Worm (Caenorhabditis elegans) whole organism, L1 larva: ENCODE results near the gene cul-6.
A peak's percentile ranks its signal among the peaks of the same experiment; 100 is the strongest.

Experiments
- Y116A8C.19 ChIP-seq: sonication (generic microtip); optimal IDR thresholded peaks from 2 replicates; lab custom pipeline; 2016; ENCODE audit warnings: missing compliant biosample characterization, missing genetic modification characterization, borderline replicate concordance
- aha-1 ChIP-seq: fragments of 150-350 bp; optimal IDR thresholded peaks from 2 replicates; lab custom pipeline; 2014; ENCODE audit warnings: missing biosample characterization, missing genetic modification characterization
- alr-1 ChIP-seq: fragments of 200-800 bp; sonication (Bioruptor generic); optimal IDR thresholded peaks from 2 replicates; lab custom pipeline; 2018; ENCODE audit warnings: borderline replicate concordance, mild to moderate bottlenecking, missing genetic modification characterization, missing compliant biosample characterization
- aly-2 ChIP-seq: fragments of 150-350 bp; optimal IDR thresholded peaks from 2 replicates; lab custom pipeline; 2014; ENCODE audit warnings: missing biosample characterization, missing genetic modification characterization
- ama-1 ChIP-seq: fragments of 150-350 bp; optimal IDR thresholded peaks from 2 replicates; lab custom pipeline; 2014
- ceh-63 ChIP-seq: fragments of 200-800 bp; sonication (Bioruptor generic); optimal IDR thresholded peaks from 2 replicates; lab custom pipeline; 2018; ENCODE audit warnings: mild to moderate bottlenecking, missing genetic modification characterization, missing compliant biosample characterization
- ceh-82 ChIP-seq, 3 experiments: fragments of 150-350 bp in 1 of 3; sonication (generic microtip) in 2 of 3; optimal IDR thresholded peaks; 2 replicates each; lab custom pipeline; 2014 to 2017; ENCODE audit warnings: missing biosample characterization in 3 of 3, missing genetic modification characterization in 3 of 3
- ceh-88 ChIP-seq: fragments of 200-800 bp; sonication (Bioruptor generic); IDR thresholded peaks from 2 replicates; pipeline ENCODE4 v1.3.6; 2022; ENCODE audit warnings: missing genetic modification characterization, missing compliant biosample characterization
- ceh-90 ChIP-seq: sonication (generic microtip); optimal IDR thresholded peaks from 2 replicates; lab custom pipeline; 2016; ENCODE audit warnings: missing genetic modification characterization, missing compliant biosample characterization
- ces-1 ChIP-seq: fragments of 150-350 bp; optimal IDR thresholded peaks from 2 replicates; lab custom pipeline; 2014; ENCODE audit warnings: missing biosample characterization, missing genetic modification reagents, missing genetic modification characterization
- efl-3 ChIP-seq: fragments of 200-800 bp; sonication (Bioruptor generic); optimal IDR thresholded peaks from 2 replicates; lab custom pipeline; 2018; ENCODE audit warnings: mild to moderate bottlenecking, missing genetic modification characterization, missing compliant biosample characterization
- egl-13 ChIP-seq: sonication (generic microtip); optimal IDR thresholded peaks from 2 replicates; lab custom pipeline; 2016; ENCODE audit warnings: missing genotype, missing genetic modification reagents, missing genetic modification characterization, missing compliant biosample characterization
- egl-27 ChIP-seq, 2 experiments: fragments of 150-350 bp in 1 of 2; sonication (generic microtip); optimal IDR thresholded peaks; 3 replicates each; lab custom pipeline; 2017 to 2018; ENCODE audit warnings: missing biosample characterization in 2 of 2, missing genetic modification characterization in 2 of 2, missing genetic modification reagents in 2 of 2
- elt-2 ChIP-seq: sonication (generic microtip); optimal IDR thresholded peaks from 2 replicates; lab custom pipeline; 2016; ENCODE audit warnings: missing genetic modification characterization, mild to moderate bottlenecking, inconsistent platforms, missing compliant biosample characterization, missing genetic modification reagents
- ets-5 ChIP-seq: fragments of 200-800 bp; sonication (Bioruptor generic); IDR thresholded peaks from 2 replicates; pipeline ENCODE4 v1.3.6; 2022; ENCODE audit warnings: missing genetic modification characterization, missing compliant biosample characterization
- fkh-10 ChIP-seq: sonication (generic microtip); optimal IDR thresholded peaks from 2 replicates; lab custom pipeline; 2017; ENCODE audit warnings: missing biosample characterization, missing genetic modification reagents, missing genetic modification characterization
- fkh-4 ChIP-seq: sonication (generic microtip); optimal IDR thresholded peaks from 2 replicates; lab custom pipeline; 2016; ENCODE audit warnings: missing compliant biosample characterization, missing genetic modification characterization, borderline replicate concordance
- fkh-8 ChIP-seq: sonication (generic microtip); optimal IDR thresholded peaks from 2 replicates; lab custom pipeline; 2016; ENCODE audit warnings: mild to moderate bottlenecking, missing genetic modification characterization, missing compliant biosample characterization
- fos-1 ChIP-seq: fragments of 150-350 bp; optimal IDR thresholded peaks from 2 replicates; lab custom pipeline; 2014; ENCODE audit warnings: missing biosample characterization, missing genetic modification characterization
- hlh-17 ChIP-seq: fragments of 200-800 bp; sonication (Bioruptor generic); optimal IDR thresholded peaks from 2 replicates; lab custom pipeline; 2018; ENCODE audit warnings: missing genetic modification characterization, mild to moderate bottlenecking, missing compliant biosample characterization, moderate library complexity, borderline replicate concordance
- hpl-2 ChIP-seq: fragments of 150-350 bp; optimal IDR thresholded peaks from 2 replicates; lab custom pipeline; 2014; ENCODE audit warnings: missing biosample characterization, missing genetic modification reagents, missing genetic modification characterization
- irx-1 ChIP-seq: sonication (generic microtip); optimal IDR thresholded peaks from 2 replicates; lab custom pipeline; 2016; ENCODE audit warnings: missing genetic modification characterization, missing compliant biosample characterization
- isw-1 ChIP-seq: fragments of 200-800 bp; sonication (Bioruptor generic); IDR thresholded peaks from 2 replicates; pipeline ENCODE4 v1.3.6; 2022; ENCODE audit warnings: missing genetic modification characterization, missing compliant biosample characterization
- lin-15B ChIP-seq: fragments of 150-350 bp; sonication (generic microtip); optimal IDR thresholded peaks from 3 replicates; lab custom pipeline; 2014; ENCODE audit warnings: missing biosample characterization, missing genetic modification characterization
- lin-35 ChIP-seq, 2 experiments: fragments of 150-350 bp; optimal IDR thresholded peaks; 2 replicates each; lab custom pipeline; 2014; ENCODE audit warnings: missing biosample characterization in 2 of 2, missing genetic modification characterization in 2 of 2, missing genetic modification reagents in 2 of 2
- lin-39 ChIP-seq: fragments of 150-350 bp; optimal IDR thresholded peaks from 2 replicates; lab custom pipeline; 2014; ENCODE audit warnings: missing biosample characterization, missing genetic modification reagents, missing genetic modification characterization
- lsy-2 ChIP-seq, 2 experiments: fragments of 150-350 bp; optimal IDR thresholded peaks; 2 replicates each; lab custom pipeline; 2014; ENCODE audit warnings: missing biosample characterization in 2 of 2, missing genetic modification characterization in 2 of 2
- mab-9 ChIP-seq: fragments of 200-800 bp; sonication (Bioruptor generic); IDR thresholded peaks from 2 replicates; pipeline ENCODE4 v1.3.6; 2022; ENCODE audit warnings: missing genetic modification reagents, missing genetic modification characterization, missing compliant biosample characterization
- mdl-1 ChIP-seq, 2 experiments: fragments of 150-350 bp; optimal IDR thresholded peaks; 2 replicates each; lab custom pipeline; 2014 to 2017; ENCODE audit warnings: missing biosample characterization in 2 of 2, missing genetic modification characterization in 2 of 2, inconsistent platforms in 1 of 2
- nhr-28 ChIP-seq: fragments of 150-350 bp; optimal IDR thresholded peaks from 2 replicates; lab custom pipeline; 2014; ENCODE audit warnings: missing biosample characterization, missing genetic modification characterization
- nhr-47 ChIP-seq: sonication (generic microtip); optimal IDR thresholded peaks from 2 replicates; lab custom pipeline; 2016; ENCODE audit warnings: mild to moderate bottlenecking, missing genetic modification characterization, moderate library complexity, missing compliant biosample characterization
- nhr-71 ChIP-seq: sonication (generic microtip); optimal IDR thresholded peaks from 2 replicates; lab custom pipeline; 2016; ENCODE audit warnings: mild to moderate bottlenecking, missing genetic modification characterization, moderate library complexity, missing compliant biosample characterization
- nhr-77 ChIP-seq: fragments of 150-350 bp; optimal IDR thresholded peaks from 2 replicates; lab custom pipeline; 2014; ENCODE audit warnings: missing biosample characterization, missing genetic modification characterization
- nhr-84 ChIP-seq: sonication (generic microtip); optimal IDR thresholded peaks from 2 replicates; lab custom pipeline; 2017; ENCODE audit warnings: missing biosample characterization, missing genetic modification characterization
- nhr-85 ChIP-seq: sonication (generic microtip); peaks from one replicate; lab custom pipeline; 2016; ENCODE audit warnings: missing genetic modification characterization, inconsistent platforms, missing compliant biosample characterization
- nhr-90 ChIP-seq: sonication (generic microtip); optimal IDR thresholded peaks from 2 replicates; lab custom pipeline; 2016; ENCODE audit warnings: mild to moderate bottlenecking, missing genetic modification characterization, missing compliant biosample characterization; ENCODE audit not compliant: poor library complexity
- pax-3 ChIP-seq: fragments of 200-800 bp; sonication (Bioruptor generic); optimal IDR thresholded peaks from 2 replicates; lab custom pipeline; 2018; ENCODE audit warnings: mild to moderate bottlenecking, missing genetic modification characterization, moderate library complexity, missing compliant biosample characterization
- skn-1 ChIP-seq: fragments of 150-350 bp; optimal IDR thresholded peaks from 2 replicates; lab custom pipeline; 2014; ENCODE audit warnings: missing biosample characterization, missing genetic modification characterization
- snpc-4 ChIP-seq: fragments of 150-350 bp; optimal IDR thresholded peaks from 2 replicates; lab custom pipeline; 2014; ENCODE audit warnings: missing biosample characterization, missing genetic modification characterization
- snu-23 ChIP-seq: sonication (generic microtip); optimal IDR thresholded peaks from 2 replicates; lab custom pipeline; 2016; ENCODE audit warnings: missing genetic modification characterization, missing compliant biosample characterization
- sox-4 ChIP-seq: sonication (generic microtip); optimal IDR thresholded peaks from 2 replicates; lab custom pipeline; 2016; ENCODE audit warnings: missing genetic modification characterization, missing compliant biosample characterization
- sup-37 ChIP-seq: fragments of 200-800 bp; sonication (Bioruptor generic); optimal IDR thresholded peaks from 2 replicates; lab custom pipeline; 2018; ENCODE audit warnings: mild to moderate bottlenecking, missing genetic modification characterization, missing compliant biosample characterization
- swsn-7 ChIP-seq: sonication (generic microtip); optimal IDR thresholded peaks from 2 replicates; lab custom pipeline; 2016; ENCODE audit warnings: missing genetic modification characterization, missing compliant biosample characterization
- tbx-2 ChIP-seq: sonication (generic microtip); optimal IDR thresholded peaks from 2 replicates; lab custom pipeline; 2016; ENCODE audit warnings: missing genetic modification characterization, missing compliant biosample characterization
- tlp-1 ChIP-seq: fragments of 150-350 bp; optimal IDR thresholded peaks from 2 replicates; lab custom pipeline; 2014; ENCODE audit warnings: missing biosample characterization, missing genetic modification characterization
- unc-62 ChIP-seq: fragments of 150-350 bp; optimal IDR thresholded peaks from 2 replicates; lab custom pipeline; 2014; ENCODE audit warnings: missing biosample characterization, missing genetic modification reagents, missing genetic modification characterization
- unc-98 ChIP-seq: fragments of 200-800 bp; sonication (Bioruptor generic); IDR thresholded peaks from 2 replicates; pipeline ENCODE4 v1.3.6; 2022; ENCODE audit warnings: missing genetic modification characterization, missing compliant biosample characterization
- vab-15 ChIP-seq: sonication (generic microtip); optimal IDR thresholded peaks from 2 replicates; lab custom pipeline; 2017; ENCODE audit warnings: missing genotype, mild to moderate bottlenecking, missing genetic modification characterization, missing compliant biosample characterization
- zag-1 ChIP-seq: fragments of 150-350 bp; optimal IDR thresholded peaks from 2 replicates; lab custom pipeline; 2014; ENCODE audit warnings: missing biosample characterization, missing genetic modification characterization
- ztf-11 ChIP-seq, 2 experiments: sonication (generic microtip); optimal IDR thresholded peaks; 2 replicates each; lab custom pipeline; 2016 to 2017; ENCODE audit warnings: missing genetic modification characterization in 2 of 2, missing biosample characterization in 1 of 2, missing compliant biosample characterization in 1 of 2
- ztf-4 ChIP-seq: fragments of 150-350 bp; optimal IDR thresholded peaks from 2 replicates; lab custom pipeline; 2014; ENCODE audit warnings: missing biosample characterization, missing genetic modification characterization

cul-6 gene

ce11 chrIV:12560568-12560967 lies 29.7 kb downstream of the cul-6 start, which contains the start of gene snb-7:
TSS of gene snb-7 (plus strand) at chrIV:12560868.
- no peak for TF ChIP-seq fkh-8
- TF ChIP-seq ceh-90, result no peak

ce11 chrIV:12558925-12559450 lies 31.3 kb downstream of the cul-6 start, which contains the start of the genes ZK795.2 and ZK795.3:
TSS of gene ZK795.2 (minus strand) at chrIV:12558975.
TSS of gene ZK795.3 (plus strand) at chrIV:12559365.
- TF ChIP-seq tbx-2 (tag; lab: Kevin White, UChicago) (peak; percentile 62), tlp-1 (tag; lab: Kevin White, UChicago) (no peak), snu-23 (peak; percentile 75), egl-27 (tag; optimal IDR thresholded peaks at IDR 0.05; lab: Kevin White, UChicago) (no peak), ceh-63 (GFP tag; lab: Kevin White, UChicago) (no peak), aly-2 (peak; percentile 55), aha-1 (no peak), nhr-77 (tag; lab: Kevin White, UChicago) (peak; percentile 18), mab-9 (GFP tag; lab: Robert Waterston, UW) (no peak), nhr-84 (no peak), ets-5 (no peak), skn-1 (tag; lab: Kevin White, UChicago) (peak; percentile 78), hlh-17 (GFP tag; lab: Kevin White, UChicago) (no peak), Y116A8C.19 (tag; lab: Kevin White, UChicago) (no peak), hpl-2 (GFP tag; lab: Kevin White, UChicago) (no peak), fkh-8 (no peak), nhr-90 (tag; lab: Kevin White, UChicago) (peak; percentile 70), ztf-4 (no peak), nhr-28 (tag; lab: Kevin White, UChicago) (no peak), unc-98 (GFP tag; lab: Robert Waterston, UW) (no peak), efl-3 (no peak), fos-1 (tag; lab: Kevin White, UChicago) (peak; percentile 48), snpc-4 (tag; lab: Kevin White, UChicago) (peak; percentile 30), sox-4 (tag; lab: Kevin White, UChicago) (no peak), alr-1 (tag; lab: Kevin White, UChicago) (no peak), mdl-1 (tag; optimal IDR thresholded peaks at IDR 0.05; lab: Kevin White, UChicago) (peak in 1 of 2 experiments; percentile 47), zag-1 (tag; lab: Kevin White, UChicago) (no peak), fkh-10 (GFP tag; lab: Kevin White, UChicago) (no peak), lin-15B (tag; lab: Kevin White, UChicago) (no peak), ztf-11 (tag; optimal IDR thresholded peaks at IDR 0.05; lab: Kevin White, UChicago) (no peak), unc-62 (GFP tag; lab: Kevin White, UChicago) (no peak), egl-13 (tag; lab: Kevin White, UChicago) (peak; percentile 10), lin-39 (tag; lab: Kevin White, UChicago) (peak; percentile 78), vab-15 (no peak), lsy-2 (tag; optimal IDR thresholded peaks at IDR 0.05; lab: Kevin White, UChicago) (peak; percentile 86 to 87), elt-2 (tag; lab: Kevin White, UChicago) (no peak), sup-37 (GFP tag; lab: Kevin White, UChicago) (no peak), swsn-7 (tag; lab: Kevin White, UChicago) (peak; percentile 72), ceh-90 (peak; percentile 47), isw-1 (GFP tag; lab: Robert Waterston, UW) (peak; percentile 47), lin-35 (GFP tag; optimal IDR thresholded peaks at IDR 0.05; lab: Kevin White, UChicago) (peak; percentile 99), nhr-85 (tag; lab: Kevin White, UChicago) (peak; percentile 84), ces-1 (no peak), ceh-88 (GFP tag; lab: Robert Waterston, UW) (no peak), nhr-71 (peak; percentile 81), pax-3 (tag; lab: Kevin White, UChicago) (no peak), fkh-4 (tag; lab: Kevin White, UChicago) (no peak), ama-1 (lab: Kevin White, UChicago) (no peak), nhr-47 (tag; lab: Kevin White, UChicago) (peak; percentile 78), ceh-82 (tag; optimal IDR thresholded peaks at IDR 0.05; lab: Kevin White, UChicago) (peak; percentile 64 to 74 (median 74)), irx-1 (tag; lab: Kevin White, UChicago) (peak; percentile 56)
